Fruit fly (Drosophila melanogaster) whole organism, embryonic: ENCODE results near the gene mtTFB2.

Experiments used
- Aef1 ChIP-seq: fragments of 200-800 bp; sonication (Bioruptor generic); IDR thresholded peaks from 3 replicates; pipeline ENCODE4 v1.3.6; 2022; ENCODE audit warnings: missing biosample characterization, missing genetic modification characterization
- CG1024 ChIP-seq: fragments of 200-800 bp; sonication (Bioruptor generic); IDR thresholded peaks from 2 replicates; pipeline ENCODE4 v1.3.6; 2022; ENCODE audit warnings: missing biosample characterization, missing genetic modification characterization
- CG10274 ChIP-seq: fragments of 200-800 bp; sonication (Bioruptor generic); optimal IDR thresholded peaks from 3 replicates; lab custom pipeline; 2017; ENCODE audit warnings: missing biosample characterization, mild to moderate bottlenecking, missing genetic modification characterization
- CG10321 ChIP-seq: fragments of 200-800 bp; sonication (Bioruptor generic); IDR thresholded peaks from 2 replicates; pipeline ENCODE4 v1.3.6; 2022; ENCODE audit warnings: missing biosample characterization, missing genetic modification characterization
- CG10654 ChIP-seq: fragments of 200-800 bp; sonication (Bioruptor generic); optimal IDR thresholded peaks from 2 replicates; lab custom pipeline; 2016; ENCODE audit warnings: missing biosample characterization, missing genetic modification characterization
- CG11504 ChIP-seq: fragments of 200-800 bp; sonication (Bioruptor generic); optimal IDR thresholded peaks from 3 replicates; lab custom pipeline; 2019; ENCODE audit warnings: missing biosample characterization, mild to moderate bottlenecking, missing genetic modification characterization, moderate library complexity
- CG12071 ChIP-seq: fragments of 200-800 bp; sonication (Bioruptor generic); optimal IDR thresholded peaks from 3 replicates; lab custom pipeline; 2018; ENCODE audit warnings: missing biosample characterization, mild to moderate bottlenecking, missing genetic modification characterization
- CG12236 ChIP-seq: fragments of 200-800 bp; sonication (Bioruptor generic); optimal IDR thresholded peaks from 2 replicates; lab custom pipeline; 2016; ENCODE audit warnings: missing biosample characterization, missing genetic modification characterization
- CG12659 ChIP-seq: fragments of 200-800 bp; sonication (Bioruptor generic); optimal IDR thresholded peaks from 3 replicates; lab custom pipeline; 2017; ENCODE audit warnings: mild to moderate bottlenecking, missing biosample characterization, missing genetic modification reagents, missing genetic modification characterization
- CG14014 ChIP-seq: fragments of 200-800 bp; sonication (Bioruptor generic); IDR thresholded peaks from 2 replicates; pipeline ENCODE4 v1.3.6; 2022; ENCODE audit warnings: missing biosample characterization, missing genetic modification characterization
- CG15011 ChIP-seq: fragments of 200-800 bp; sonication (Bioruptor generic); optimal IDR thresholded peaks from 3 replicates; lab custom pipeline; 2018; ENCODE audit warnings: missing biosample characterization, mild to moderate bottlenecking, missing genetic modification characterization
- CG15479 ChIP-seq: fragments of 200-800 bp; sonication (Bioruptor generic); optimal IDR thresholded peaks from 3 replicates; lab custom pipeline; 2019; ENCODE audit warnings: missing biosample characterization, mild to moderate bottlenecking, missing genetic modification characterization, moderate library complexity
- CG15514 ChIP-seq: fragments of 200-800 bp; sonication (Bioruptor generic); optimal IDR thresholded peaks from 3 replicates; lab custom pipeline; 2017; ENCODE audit warnings: missing biosample characterization, missing genetic modification characterization, mild to moderate bottlenecking, moderate library complexity, missing genetic modification reagents
- CG16779 ChIP-seq: fragments of 200-800 bp; sonication (Bioruptor generic); IDR thresholded peaks from 2 replicates; pipeline ENCODE4 v1.3.6; 2022; ENCODE audit warnings: missing biosample characterization, missing genetic modification characterization
- CG17361 ChIP-seq: fragments of 200-800 bp; sonication (Bioruptor generic); IDR thresholded peaks from 3 replicates; pipeline ENCODE4 v1.3.6; 2022; ENCODE audit warnings: missing biosample characterization, missing genetic modification characterization
- CG2199 ChIP-seq: fragments of 200-800 bp; sonication (Bioruptor generic); IDR thresholded peaks from 3 replicates; pipeline ENCODE4 v1.3.6; 2022; ENCODE audit warnings: missing biosample characterization, missing genetic modification characterization
- CG30403 ChIP-seq: fragments of 200-800 bp; sonication (Bioruptor generic); optimal IDR thresholded peaks from 3 replicates; lab custom pipeline; 2016; ENCODE audit warnings: missing biosample characterization, missing genetic modification characterization
- CG31224 ChIP-seq: fragments of 200-800 bp; sonication (Bioruptor generic); IDR thresholded peaks from 2 replicates; pipeline ENCODE4 v1.3.6; 2022; ENCODE audit warnings: missing biosample characterization, missing genetic modification characterization
- CG3281 ChIP-seq: fragments of 200-800 bp; sonication (Bioruptor generic); optimal IDR thresholded peaks from 3 replicates; lab custom pipeline; 2017; ENCODE audit warnings: missing biosample characterization, mild to moderate bottlenecking, missing genetic modification characterization
- CG7271 ChIP-seq: fragments of 200-800 bp; sonication (Bioruptor generic); optimal IDR thresholded peaks from 2 replicates; lab custom pipeline; 2018; ENCODE audit warnings: missing biosample characterization, mild to moderate bottlenecking, missing genetic modification characterization, moderate library complexity
- CG7357 ChIP-seq: fragments of 200-800 bp; sonication (Bioruptor generic); IDR thresholded peaks from 3 replicates; pipeline ENCODE4 v1.3.6; 2022; ENCODE audit warnings: missing biosample characterization, missing genetic modification characterization
- CG7745 ChIP-seq: fragments of 200-800 bp; sonication (Bioruptor generic); optimal IDR thresholded peaks from 2 replicates; lab custom pipeline; 2018; ENCODE audit warnings: missing biosample characterization, mild to moderate bottlenecking, missing genetic modification characterization, moderate library complexity
- Dek ChIP-seq: fragments of 200-800 bp; sonication (Bioruptor generic); optimal IDR thresholded peaks from 3 replicates; lab custom pipeline; 2019; ENCODE audit warnings: missing biosample characterization, mild to moderate bottlenecking, missing genetic modification characterization, moderate library complexity
- Dp ChIP-seq: fragments of 200-800 bp; sonication (Bioruptor generic); optimal IDR thresholded peaks from 2 replicates; lab custom pipeline; 2018; ENCODE audit warnings: missing biosample characterization, mild to moderate bottlenecking, missing genetic modification characterization, moderate library complexity
- Ets65A ChIP-seq: fragments of 200-800 bp; sonication (Bioruptor generic); peaks from one replicate; lab custom pipeline; 2016; ENCODE audit warnings: missing biosample characterization, missing genetic modification characterization
- Ets97D ChIP-seq: fragments of 200-800 bp; sonication (Bioruptor generic); optimal IDR thresholded peaks from 3 replicates; lab custom pipeline; 2016; ENCODE audit warnings: missing biosample characterization, missing genetic modification characterization
- Fer1 ChIP-seq: fragments of 200-800 bp; sonication (Bioruptor generic); optimal IDR thresholded peaks from 2 replicates; lab custom pipeline; 2017; ENCODE audit warnings: missing biosample characterization, mild to moderate bottlenecking, missing genetic modification characterization
- Jarid2 ChIP-seq: fragments of 200-800 bp; sonication (Bioruptor generic); optimal IDR thresholded peaks from 3 replicates; lab custom pipeline; 2017; ENCODE audit warnings: mild to moderate bottlenecking, missing biosample characterization, missing genetic modification reagents, missing genetic modification characterization
- Meics ChIP-seq: fragments of 200-800 bp; sonication (Bioruptor generic); optimal IDR thresholded peaks from 2 replicates; lab custom pipeline; 2017; ENCODE audit warnings: missing biosample characterization, mild to moderate bottlenecking, missing genetic modification characterization
- Myb ChIP-seq: fragments of 200-800 bp; sonication (Bioruptor generic); optimal IDR thresholded peaks from 2 replicates; lab custom pipeline; 2016; ENCODE audit warnings: missing biosample characterization, missing genetic modification characterization
- NfI ChIP-seq: fragments of 200-800 bp; sonication (Bioruptor generic); optimal IDR thresholded peaks from 3 replicates; lab custom pipeline; 2018; ENCODE audit warnings: missing biosample characterization, mild to moderate bottlenecking, missing genetic modification characterization, moderate library complexity
- Six4 ChIP-seq: fragments of 200-800 bp; sonication (Bioruptor generic); optimal IDR thresholded peaks from 2 replicates; lab custom pipeline; 2016; ENCODE audit warnings: missing biosample characterization, missing genetic modification characterization
- Sox100B ChIP-seq: fragments of 200-800 bp; sonication (Bioruptor generic); optimal IDR thresholded peaks from 3 replicates; lab custom pipeline; 2018; ENCODE audit warnings: missing biosample characterization, mild to moderate bottlenecking, missing genetic modification characterization
- Vsx1 ChIP-seq: fragments of 200-800 bp; sonication (Bioruptor generic); optimal IDR thresholded peaks from 2 replicates; lab custom pipeline; 2017; ENCODE audit warnings: missing biosample characterization, mild to moderate bottlenecking, missing genetic modification characterization, missing genetic modification reagents
- crol ChIP-seq: fragments of 200-800 bp; sonication (Bioruptor generic); IDR thresholded peaks from 2 replicates; pipeline ENCODE4 v1.3.6; 2022; ENCODE audit warnings: missing biosample characterization, missing genetic modification characterization
- crp ChIP-seq, 2 experiments: fragments of 200-800 bp; sonication (Bioruptor generic); optimal IDR thresholded peaks; 2 replicates in 1 of 2; 3 replicates in 1 of 2; lab custom pipeline; 2017; ENCODE audit warnings: missing biosample characterization in 2 of 2, missing genetic modification characterization in 2 of 2, mild to moderate bottlenecking in 1 of 2, moderate library complexity in 1 of 2
- dmrt11E ChIP-seq: fragments of 200-800 bp; sonication (Bioruptor generic); optimal IDR thresholded peaks from 3 replicates; lab custom pipeline; 2018; ENCODE audit warnings: missing biosample characterization, mild to moderate bottlenecking, missing genetic modification characterization, moderate library complexity
- fd3F ChIP-seq: fragments of 200-800 bp; sonication (Bioruptor generic); optimal IDR thresholded peaks from 2 replicates; lab custom pipeline; 2018; ENCODE audit warnings: missing biosample characterization, mild to moderate bottlenecking, missing genetic modification characterization, moderate library complexity
- fu2 ChIP-seq: fragments of 200-800 bp; sonication (Bioruptor generic); optimal IDR thresholded peaks from 2 replicates; lab custom pipeline; 2016; ENCODE audit warnings: missing biosample characterization, missing genetic modification characterization
- grn ChIP-seq: fragments of 200-800 bp; sonication (Bioruptor generic); optimal IDR thresholded peaks from 3 replicates; lab custom pipeline; 2017; ENCODE audit warnings: missing biosample characterization, missing genetic modification characterization
- jigr1 ChIP-seq: fragments of 200-800 bp; sonication (Bioruptor generic); IDR thresholded peaks from 3 replicates; pipeline ENCODE4 v1.3.6; 2022; ENCODE audit warnings: missing biosample characterization, missing genetic modification characterization
- lab ChIP-seq: fragments of 200-800 bp; sonication (Bioruptor generic); optimal IDR thresholded peaks from 3 replicates; lab custom pipeline; 2017; ENCODE audit warnings: missing biosample characterization, missing genetic modification characterization, mild to moderate bottlenecking, moderate library complexity, missing genetic modification reagents
- lbe ChIP-seq: fragments of 200-800 bp; sonication (Bioruptor generic); optimal IDR thresholded peaks from 2 replicates; lab custom pipeline; 2016; ENCODE audit warnings: missing biosample characterization, mild to moderate bottlenecking, missing genetic modification characterization
- pho ChIP-seq: fragments of 200-800 bp; sonication (Bioruptor generic); optimal IDR thresholded peaks from 2 replicates; lab custom pipeline; 2016; ENCODE audit warnings: missing biosample characterization, missing genetic modification characterization
- ro ChIP-seq: fragments of 200-800 bp; sonication (Bioruptor generic); IDR thresholded peaks from 2 replicates; pipeline ENCODE4 v1.3.6; 2022; ENCODE audit warnings: missing biosample characterization, missing genetic modification characterization
- seq ChIP-seq: fragments of 200-800 bp; sonication (Bioruptor generic); IDR thresholded peaks from 2 replicates; pipeline ENCODE4 v1.3.6; 2022; ENCODE audit warnings: missing biosample characterization, missing genetic modification characterization
- stc ChIP-seq: fragments of 200-800 bp; sonication (Bioruptor generic); IDR thresholded peaks from 2 replicates; pipeline ENCODE4 v1.3.6; 2022; ENCODE audit warnings: missing biosample characterization, missing genetic modification characterization
- stwl ChIP-seq: fragments of 200-800 bp; sonication (Bioruptor generic); optimal IDR thresholded peaks from 3 replicates; lab custom pipeline; 2018; ENCODE audit warnings: missing biosample characterization, mild to moderate bottlenecking, missing genetic modification characterization, moderate library complexity
- tio ChIP-seq: fragments of 200-800 bp; sonication (Bioruptor generic); optimal IDR thresholded peaks from 2 replicates; lab custom pipeline; 2017; ENCODE audit warnings: missing biosample characterization, missing genetic modification characterization, inconsistent platforms
- ttk ChIP-seq: fragments of 200-800 bp; sonication (Bioruptor generic); IDR thresholded peaks from 2 replicates; pipeline ENCODE4 v2.1.2; 2022; ENCODE audit warnings: missing biosample characterization, missing genetic modification characterization
- zen ChIP-seq: fragments of 200-800 bp; sonication (Bioruptor generic); optimal IDR thresholded peaks from 3 replicates; lab custom pipeline; 2018; ENCODE audit warnings: missing biosample characterization, mild to moderate bottlenecking, missing genetic modification characterization, moderate library complexity

Gene mtTFB2

dm6 chr3R:10053559-10053958 is 8.2 kb downstream of the mtTFB2 start (continued):
- TF ChIP-seq fu2 (GFP tag; lab: Kevin White, UChicago) (no peak), CG17361 (GFP tag; lab: Robert Waterston, UW) (no peak), grn (peak; percentile 13), CG12236 (GFP tag; lab: Kevin White, UChicago) (no peak), ro (GFP tag; lab: Robert Waterston, UW) (no peak), crol (GFP tag; lab: Robert Waterston, UW) (no peak), zen (tag; lab: Kevin White, UChicago) (peak; percentile 17), pho (no peak), CG7745 (tag; lab: Kevin White, UChicago) (no peak), stwl (tag; lab: Kevin White, UChicago) (peak; percentile 29), jigr1 (GFP tag; lab: Robert Waterston, UW) (no peak), CG2199 (0 out of 3 replicates have a peak, but pooled peaks have one; percentile 61), seq (GFP tag; lab: Robert Waterston, UW) (no peak), CG7357 (GFP tag; lab: Robert Waterston, UW) (peak; percentile 51; the same call in 2 of the 3 replicates), CG12659 (no peak), Meics (GFP tag; lab: Kevin White, UChicago) (peak; percentile 44), CG15514 (peak; percentile 21), CG10274 (GFP tag; lab: Kevin White, UChicago) (no peak), ttk (0 out of 2 replicates have a peak, but pooled peaks have one; percentile 24), Jarid2 (GFP tag; lab: Kevin White, UChicago) (no peak), CG15479 (GFP tag; lab: Kevin White, UChicago) (no peak), CG14014 (GFP tag; lab: Robert Waterston, UW) (no peak), CG1024 (GFP tag; lab: Robert Waterston, UW) (no peak), Dek (tag; lab: Kevin White, UChicago) (no peak), Sox100B (GFP tag; lab: Kevin White, UChicago) (peak; percentile 9), Six4 (GFP tag; lab: Kevin White, UChicago) (no peak), Vsx1 (peak; percentile 53), Myb (GFP tag; lab: Kevin White, UChicago) (peak; percentile 42), Aef1 (GFP tag; lab: Robert Waterston, UW) (no peak), NfI (GFP tag; lab: Kevin White, UChicago) (peak; percentile 45), tio (no peak), CG3281 (peak; percentile 43), CG12071 (GFP tag; lab: Kevin White, UChicago) (no peak), CG10654 (GFP tag; lab: Kevin White, UChicago) (no peak), dmrt11E (tag; lab: Kevin White, UChicago) (no peak), CG16779 (GFP tag; lab: Robert Waterston, UW) (no peak), CG30403 (no peak), stc (GFP tag; lab: Robert Waterston, UW) (peak; percentile 49; the same call in 1 of the 2 replicates), CG15011 (GFP tag; lab: Kevin White, UChicago) (no peak), CG7271 (tag; lab: Kevin White, UChicago) (peak; percentile 19), crp (GFP tag; optimal IDR thresholded peaks at IDR 0.05; lab: Kevin White, UChicago) (no peak), fd3F (no peak), lab (GFP tag; lab: Kevin White, UChicago) (peak; percentile 56), Fer1 (GFP tag; lab: Kevin White, UChicago) (peak; percentile 26), Dp (GFP tag; lab: Kevin White, UChicago) (no peak), CG11504 (peak; percentile 33), Ets97D (GFP tag; lab: Kevin White, UChicago) (peak; percentile 84), lbe (GFP tag; lab: Kevin White, UChicago) (no peak), CG31224 (GFP tag; lab: Robert Waterston, UW) (no peak), Ets65A (GFP tag; lab: Kevin White, UChicago) (peak; percentile 8), CG10321 (GFP tag; lab: Robert Waterston, UW) (no peak)
